Fruit fly (Drosophila melanogaster): ENCODE data around the gene Ziz.

DNA sequence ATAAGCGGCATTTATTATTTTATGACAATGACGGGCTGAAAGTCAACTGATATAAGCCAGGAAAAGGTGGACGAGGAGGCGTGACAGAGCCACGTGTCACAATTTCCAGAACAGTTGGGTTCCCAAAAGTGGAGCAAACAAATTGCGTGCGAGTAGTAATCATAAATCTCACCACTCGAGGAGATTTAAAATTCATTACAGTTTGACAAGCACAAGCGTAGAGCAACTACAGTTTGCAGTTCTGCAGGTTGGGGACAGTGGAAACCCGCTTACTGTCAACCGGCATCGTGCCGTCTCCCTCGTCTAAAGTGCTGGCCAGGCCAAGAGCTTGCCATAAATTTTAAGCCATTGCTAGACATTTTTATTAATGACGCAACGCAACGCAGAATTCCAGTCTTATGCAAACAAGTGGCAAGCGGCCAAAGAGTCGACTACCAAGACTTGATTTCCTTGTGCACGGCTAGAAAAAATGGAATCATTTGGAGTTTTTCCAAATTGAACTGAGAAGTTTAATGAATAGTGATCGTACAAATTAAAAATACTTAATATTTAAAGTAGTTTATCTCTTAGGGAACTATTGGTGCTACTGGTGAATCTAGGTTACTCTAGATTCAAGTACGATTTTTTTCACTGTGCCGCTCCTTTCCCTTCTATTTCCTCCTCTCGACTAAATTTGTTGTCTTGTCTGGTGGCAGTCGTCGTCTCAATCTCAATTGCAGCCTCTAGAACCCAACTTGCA, 17.4 kb upstream of the Ziz start:
- TF ChIP-seq salr (GFP tag; optimal IDR thresholded peaks at IDR 0.05) (peak in 1 of 2 experiments; percentile 40), Sox102F (GFP tag; optimal IDR thresholded peaks at IDR 0.05) (no peak), net (GFP tag; optimal IDR thresholded peaks at IDR 0.05) (peak; percentile 46), OdsH (GFP tag; optimal IDR thresholded peaks at IDR 0.05) (peak; percentile 41), CG11902 (GFP tag; optimal IDR thresholded peaks at IDR 0.05) (no peak), CG6854 (GFP tag; optimal IDR thresholded peaks at IDR 0.05) (no peak), CG16779 (tag; optimal IDR thresholded peaks at IDR 0.05) (peak; percentile 16), CG3032 (tag; optimal IDR thresholded peaks at IDR 0.05) (peak; percentile 38), Gug (GFP tag; IDR thresholded peaks at IDR 0.05) (peak; percentile 71), Hr39 (GFP tag; optimal IDR thresholded peaks at IDR 0.05) (no peak), Sox14 (GFP tag; optimal IDR thresholded peaks at IDR 0.05) (peak; percentile 16), spab (GFP tag; optimal IDR thresholded peaks at IDR 0.05) (peak; percentile 46), CG6808 (GFP tag; optimal IDR thresholded peaks at IDR 0.05) (peak; percentile 25), lz (GFP tag; optimal IDR thresholded peaks at IDR 0.05) (no peak)
